Worm (Caenorhabditis elegans): ENCODE results near the gene C06G4.6.

Gene C06G4.6

ce11 chrIII:7977224-7977623 is 27.0 kb upstream of the C06G4.6 start:
- TF ChIP-seq egl-27 (tag; optimal IDR thresholded peaks at IDR 0.05) = no peak
- TF ChIP-seq lin-13 (GFP tag; optimal IDR thresholded peaks at IDR 0.05) = no peak
- TF ChIP-seq nhr-21 (tag; optimal IDR thresholded peaks at IDR 0.05) = peak; percentile 45
- no peak for TF ChIP-seq sem-4 (tag; optimal IDR thresholded peaks at IDR 0.05)
- TF ChIP-seq gmeb-1 (tag; optimal IDR thresholded peaks at IDR 0.05) = no peak
- TF ChIP-seq elt-1 (tag; optimal IDR thresholded peaks at IDR 0.05) = no peak
- peak; percentile 7 for TF ChIP-seq sma-9 (GFP tag; optimal IDR thresholded peaks at IDR 0.05)
- no peak for TF ChIP-seq sma-9 (tag; optimal IDR thresholded peaks at IDR 0.05)
- TF ChIP-seq mbf-1 (tag; optimal IDR thresholded peaks at IDR 0.05) = no peak
- no peak for TF ChIP-seq aly-2 (tag; optimal IDR thresholded peaks at IDR 0.05)
- peak; percentile 26 for TF ChIP-seq F13H6.1 (tag; optimal IDR thresholded peaks at IDR 0.05)
- peak; percentile 11 for TF ChIP-seq sma-3 (GFP tag; optimal IDR thresholded peaks at IDR 0.05)
- TF ChIP-seq ceh-82 (tag; optimal IDR thresholded peaks at IDR 0.05) = no peak
- TF ChIP-seq R02D3.7 (tag; optimal IDR thresholded peaks at IDR 0.05) = no peak
- peak; percentile 24 for TF ChIP-seq ama-1 (optimal IDR thresholded peaks at IDR 0.05)
- TF ChIP-seq dmd-4 (tag; optimal IDR thresholded peaks at IDR 0.05) = no peak
- TF ChIP-seq snpc-4 (tag; optimal IDR thresholded peaks at IDR 0.05) = no peak

- no peak for TF ChIP-seq sem-4 (tag; optimal IDR thresholded peaks at IDR 0.05)
These were observed 26.4 kb upstream of the C06G4.6 start, which contains the start of gene C06G4.4 for ce11 chrIII:7977777-7978176. Gene C06G4.4 (minus strand): TSS chrIII:7977812.

ce11 chrIII:7978289-7978688 is 25.9 kb upstream of the C06G4.6 start:
- TF ChIP-seq nhr-21 (tag; optimal IDR thresholded peaks at IDR 0.05) = peak; percentile 26
- TF ChIP-seq nhr-6 (tag; optimal IDR thresholded peaks at IDR 0.05) = no peak

ce11 chrIII:7978723-7979122 is 25.5 kb upstream of the C06G4.6 start:
- TF ChIP-seq ama-1 (optimal IDR thresholded peaks at IDR 0.05) (no peak), mdl-1 (tag; optimal IDR thresholded peaks at IDR 0.05) (peak in 1 of 2 experiments; percentile 2), lin-39 (tag; optimal IDR thresholded peaks at IDR 0.05) (no peak), fos-1 (tag; optimal IDR thresholded peaks at IDR 0.05) (peak; percentile 20), nhr-77 (tag; optimal IDR thresholded peaks at IDR 0.05) (no peak), lin-13 (GFP tag; optimal IDR thresholded peaks at IDR 0.05) (peak; percentile 33), blmp-1 (tag; optimal IDR thresholded peaks at IDR 0.05; ENCODE audit: insufficient read depth) (peak; percentile 9), elt-3 (tag; optimal IDR thresholded peaks at IDR 0.05) (no peak), nhr-12 (tag; optimal IDR thresholded peaks at IDR 0.05) (no peak), C34F6.9 (tag; optimal IDR thresholded peaks at IDR 0.05) (peak; percentile 65), Y55F3AM.14 (GFP tag; optimal IDR thresholded peaks at IDR 0.05) (no peak), sma-9 (GFP tag; optimal IDR thresholded peaks at IDR 0.05) (peak; percentile 42), sma-9 (tag; optimal IDR thresholded peaks at IDR 0.05) (no peak), nhr-129 (tag; optimal IDR thresholded peaks at IDR 0.05) (peak; percentile 54), unc-55 (GFP tag; optimal IDR thresholded peaks at IDR 0.05) (peak; percentile 43), lsy-2 (tag; optimal IDR thresholded peaks at IDR 0.05) (peak in 1 of 2 experiments; percentile 64), gmeb-1 (tag; optimal IDR thresholded peaks at IDR 0.05) (peak; percentile 32), ztf-11 (tag; optimal IDR thresholded peaks at IDR 0.05) (no peak), peb-1 (tag; optimal IDR thresholded peaks at IDR 0.05) (no peak), nhr-10 (tag; optimal IDR thresholded peaks at IDR 0.05) (no peak), ceh-16 (tag; optimal IDR thresholded peaks at IDR 0.05) (no peak), ztf-1 (GFP tag; conservative IDR thresholded peaks at IDR 0.05) (no peak), nhr-11 (tag; optimal IDR thresholded peaks at IDR 0.05) (no peak), crh-2 (tag; optimal IDR thresholded peaks at IDR 0.05) (peak; percentile 73), nhr-6 (tag; optimal IDR thresholded peaks at IDR 0.05) (no peak), nhr-21 (tag; optimal IDR thresholded peaks at IDR 0.05) (no peak), zag-1 (tag; optimal IDR thresholded peaks at IDR 0.05) (no peak), sem-4 (tag; optimal IDR thresholded peaks at IDR 0.05) (no peak), nhr-23 (tag; optimal IDR thresholded peaks at IDR 0.05) (no peak), aly-2 (tag; optimal IDR thresholded peaks at IDR 0.05) (no peak), dmd-4 (tag; optimal IDR thresholded peaks at IDR 0.05) (no peak), skn-1 (tag; optimal IDR thresholded peaks at IDR 0.05) (no peak), mab-5 (tag; optimal IDR thresholded peaks at IDR 0.05) (peak; percentile 14), ZK546.5 (tag; optimal IDR thresholded peaks at IDR 0.05) (no peak), F13H6.1 (tag; optimal IDR thresholded peaks at IDR 0.05) (peak; percentile 70), ztf-4 (tag; optimal IDR thresholded peaks at IDR 0.05) (peak; percentile 30), sma-3 (GFP tag; optimal IDR thresholded peaks at IDR 0.05) (peak; percentile 84), nhr-25 (tag; optimal IDR thresholded peaks at IDR 0.05) (peak; percentile 66), unc-62 (GFP tag; optimal IDR thresholded peaks at IDR 0.05) (no peak)
